Fruit fly (Drosophila melanogaster) whole organism, embryonic: Measurements from ENCODE around the gene CG43338.

Experiments used
- BtbVII ChIP-seq: fragments of 200-800 bp; sonication (Bioruptor generic); optimal IDR thresholded peaks from 3 replicates; lab custom pipeline; 2017; ENCODE audit warnings: missing biosample characterization, mild to moderate bottlenecking, missing genetic modification characterization
- CG11093 ChIP-seq: fragments of 200-800 bp; sonication (Bioruptor generic); IDR thresholded peaks from 3 replicates; pipeline ENCODE4 v1.3.6; 2022; ENCODE audit warnings: missing biosample characterization, missing genetic modification characterization
- CG11456 ChIP-seq: fragments of 200-800 bp; sonication (Bioruptor generic); IDR thresholded peaks from 3 replicates; pipeline ENCODE4 v1.3.6; 2022; ENCODE audit warnings: missing biosample characterization, missing genetic modification characterization
- CG13123 ChIP-seq: fragments of 200-800 bp; sonication (Bioruptor generic); optimal IDR thresholded peaks from 2 replicates; lab custom pipeline; 2016; ENCODE audit warnings: missing biosample characterization, missing genetic modification characterization
- CG15479 ChIP-seq: fragments of 200-800 bp; sonication (Bioruptor generic); optimal IDR thresholded peaks from 3 replicates; lab custom pipeline; 2019; ENCODE audit warnings: missing biosample characterization, mild to moderate bottlenecking, missing genetic modification characterization, moderate library complexity
- CG1603 ChIP-seq: fragments of 200-800 bp; sonication (Bioruptor generic); optimal IDR thresholded peaks from 2 replicates; lab custom pipeline; 2019; ENCODE audit warnings: missing biosample characterization, mild to moderate bottlenecking, missing genetic modification characterization, moderate library complexity
- CG17802 ChIP-seq: fragments of 200-800 bp; sonication (Bioruptor generic); optimal IDR thresholded peaks from 2 replicates; lab custom pipeline; 2018; ENCODE audit warnings: missing biosample characterization, mild to moderate bottlenecking, missing genetic modification characterization, moderate library complexity
- CG2116 ChIP-seq: fragments of 200-800 bp; sonication (Bioruptor generic); optimal IDR thresholded peaks from 3 replicates; lab custom pipeline; 2018; ENCODE audit warnings: missing biosample characterization, mild to moderate bottlenecking, missing genetic modification characterization
- CG2199 ChIP-seq: fragments of 200-800 bp; sonication (Bioruptor generic); IDR thresholded peaks from 3 replicates; pipeline ENCODE4 v1.3.6; 2022; ENCODE audit warnings: missing biosample characterization, missing genetic modification characterization
- CG32532 ChIP-seq: fragments of 200-800 bp; sonication (Bioruptor generic); IDR thresholded peaks from 2 replicates; pipeline ENCODE4 v1.3.6; 2022; ENCODE audit warnings: missing biosample characterization, missing genetic modification characterization
- CG32772 ChIP-seq: fragments of 200-800 bp; sonication (Bioruptor generic); IDR thresholded peaks from 2 replicates; pipeline ENCODE4 v1.3.6; 2022; ENCODE audit warnings: missing biosample characterization, missing genetic modification characterization
- CG33557 ChIP-seq: fragments of 200-800 bp; sonication (Bioruptor generic); optimal IDR thresholded peaks from 2 replicates; lab custom pipeline; 2019; ENCODE audit warnings: missing biosample characterization, mild to moderate bottlenecking, missing genetic modification characterization, moderate library complexity
- CG34422 ChIP-seq: fragments of 200-800 bp; sonication (Bioruptor generic); IDR thresholded peaks from 3 replicates; pipeline ENCODE4 v1.3.6; 2022; ENCODE audit warnings: missing biosample characterization, missing genetic modification characterization
- CG3995 ChIP-seq: fragments of 200-800 bp; sonication (Bioruptor generic); optimal IDR thresholded peaks from 3 replicates; lab custom pipeline; 2016; ENCODE audit warnings: missing biosample characterization, missing genetic modification characterization
- CG7839 ChIP-seq: fragments of 200-800 bp; sonication (Bioruptor generic); optimal IDR thresholded peaks from 3 replicates; lab custom pipeline; 2018; ENCODE audit warnings: missing biosample characterization, mild to moderate bottlenecking, missing genetic modification characterization, moderate library complexity
- CG7963 ChIP-seq: fragments of 200-800 bp; sonication (Bioruptor generic); IDR thresholded peaks from 3 replicates; pipeline ENCODE4 v1.3.6; 2022; ENCODE audit warnings: missing biosample characterization, missing genetic modification characterization; ENCODE audit not compliant: partially characterized antibody
- CG8290 ChIP-seq, 3 experiments: fragments of 200-800 bp; sonication (Bioruptor generic); optimal IDR thresholded peaks; 2 replicates each; lab custom pipeline; 2016 to 2019; ENCODE audit warnings: missing biosample characterization in 3 of 3, missing genetic modification characterization in 3 of 3, mild to moderate bottlenecking in 2 of 3, moderate library complexity in 1 of 3
- CG8924 ChIP-seq: fragments of 200-800 bp; optimal IDR thresholded peaks from 3 replicates; lab custom pipeline; 2019; ENCODE audit warnings: missing biosample characterization, mild to moderate bottlenecking, missing genetic modification characterization, moderate library complexity
- CG9817 ChIP-seq: fragments of 200-800 bp; sonication (Bioruptor generic); optimal IDR thresholded peaks from 2 replicates; lab custom pipeline; 2018; ENCODE audit warnings: missing biosample characterization, mild to moderate bottlenecking, missing genetic modification characterization, moderate library complexity
- CG9876 ChIP-seq: fragments of 200-800 bp; sonication (Bioruptor generic); optimal IDR thresholded peaks from 2 replicates; lab custom pipeline; 2016; ENCODE audit warnings: missing biosample characterization, missing genetic modification characterization
- CG9932 ChIP-seq: fragments of 200-800 bp; sonication (Bioruptor generic); IDR thresholded peaks from 2 replicates; pipeline ENCODE4 v1.3.6; 2022; ENCODE audit warnings: missing biosample characterization, missing genetic modification characterization
- Dad ChIP-seq: fragments of 200-800 bp; sonication (Bioruptor generic); optimal IDR thresholded peaks from 3 replicates; lab custom pipeline; 2016; ENCODE audit warnings: missing biosample characterization, missing genetic modification characterization
- HHEX ChIP-seq: fragments of 200-800 bp; sonication (Bioruptor generic); optimal IDR thresholded peaks from 3 replicates; lab custom pipeline; 2017; ENCODE audit warnings: missing biosample characterization, mild to moderate bottlenecking, missing genetic modification characterization, missing genetic modification reagents
- MBD-R2 ChIP-seq: fragments of 200-800 bp; sonication (Bioruptor generic); IDR thresholded peaks from 2 replicates; pipeline ENCODE4 v1.3.6; 2022; ENCODE audit warnings: missing biosample characterization, missing genetic modification characterization
- Nf-YB ChIP-seq: fragments of 200-800 bp; sonication (Bioruptor generic); optimal IDR thresholded peaks from 3 replicates; lab custom pipeline; 2019; ENCODE audit warnings: missing biosample characterization, mild to moderate bottlenecking, missing genetic modification characterization, moderate library complexity
- NfI ChIP-seq: fragments of 200-800 bp; sonication (Bioruptor generic); optimal IDR thresholded peaks from 3 replicates; lab custom pipeline; 2018; ENCODE audit warnings: missing biosample characterization, mild to moderate bottlenecking, missing genetic modification characterization, moderate library complexity
- PHDP ChIP-seq: fragments of 200-800 bp; sonication (Bioruptor generic); optimal IDR thresholded peaks from 3 replicates; lab custom pipeline; 2018; ENCODE audit warnings: missing biosample characterization, mild to moderate bottlenecking, missing genetic modification characterization, moderate library complexity
- Taf1 ChIP-seq: fragments of 200-800 bp; sonication (Bioruptor generic); IDR thresholded peaks from 2 replicates; pipeline ENCODE4 v1.3.6; 2022; ENCODE audit warnings: missing biosample characterization, missing genetic modification characterization
- Xbp1 ChIP-seq: fragments of 200-800 bp; sonication (Bioruptor generic); optimal IDR thresholded peaks from 3 replicates; lab custom pipeline; 2016; ENCODE audit warnings: missing biosample characterization, mild to moderate bottlenecking, missing genetic modification characterization
- ato ChIP-seq: fragments of 200-800 bp; sonication (Bioruptor generic); IDR thresholded peaks from 2 replicates; pipeline ENCODE4 v1.3.6; 2022; ENCODE audit warnings: missing biosample characterization, missing genetic modification characterization; ENCODE audit not compliant: partially characterized antibody
- bigmax ChIP-seq: fragments of 200-800 bp; sonication (Bioruptor generic); optimal IDR thresholded peaks from 2 replicates; lab custom pipeline; 2018; ENCODE audit warnings: missing biosample characterization, mild to moderate bottlenecking, missing genetic modification characterization
- cg ChIP-seq: fragments of 200-800 bp; sonication (Bioruptor generic); optimal IDR thresholded peaks from 3 replicates; lab custom pipeline; 2019; ENCODE audit warnings: missing biosample characterization, mild to moderate bottlenecking, missing genetic modification characterization, moderate library complexity
- crol ChIP-seq: fragments of 200-800 bp; sonication (Bioruptor generic); IDR thresholded peaks from 2 replicates; pipeline ENCODE4 v1.3.6; 2022; ENCODE audit warnings: missing biosample characterization, missing genetic modification characterization
- dan ChIP-seq: fragments of 200-800 bp; sonication (Bioruptor generic); IDR thresholded peaks from 2 replicates; pipeline ENCODE4 v1.3.6; 2022; ENCODE audit warnings: missing biosample characterization, missing genetic modification characterization
- dm ChIP-seq: fragments of 200-800 bp; sonication (Bioruptor generic); optimal IDR thresholded peaks from 3 replicates; lab custom pipeline; 2016; ENCODE audit warnings: missing biosample characterization, missing genetic modification characterization
- ems ChIP-seq: fragments of 200-800 bp; sonication (Bioruptor generic); optimal IDR thresholded peaks from 3 replicates; lab custom pipeline; 2016; ENCODE audit warnings: missing biosample characterization, missing genetic modification characterization
- fd3F ChIP-seq: fragments of 200-800 bp; sonication (Bioruptor generic); optimal IDR thresholded peaks from 2 replicates; lab custom pipeline; 2018; ENCODE audit warnings: missing biosample characterization, mild to moderate bottlenecking, missing genetic modification characterization, moderate library complexity
- gt ChIP-seq: fragments of 200-800 bp; sonication (Bioruptor generic); IDR thresholded peaks from 2 replicates; pipeline ENCODE4 v1.3.6; 2022; ENCODE audit warnings: missing biosample characterization, missing genetic modification characterization
- inv ChIP-seq: fragments of 200-800 bp; sonication (Bioruptor generic); IDR thresholded peaks from 2 replicates; pipeline ENCODE4 v1.3.6; 2022; ENCODE audit warnings: missing biosample characterization, missing genetic modification characterization; ENCODE audit not compliant: partially characterized antibody
- jing ChIP-seq: fragments of 200-800 bp; sonication (Bioruptor generic); optimal IDR thresholded peaks from 2 replicates; lab custom pipeline; 2018; ENCODE audit warnings: missing biosample characterization, mild to moderate bottlenecking, missing genetic modification characterization
- jumu ChIP-seq: fragments of 200-800 bp; sonication (Bioruptor generic); optimal IDR thresholded peaks from 3 replicates; lab custom pipeline; 2016; ENCODE audit warnings: missing biosample characterization, missing genetic modification characterization
- lmd ChIP-seq: fragments of 200-800 bp; sonication (Bioruptor generic); IDR thresholded peaks from 2 replicates; pipeline ENCODE4 v1.3.6; 2022; ENCODE audit warnings: missing biosample characterization, missing genetic modification characterization
- pros ChIP-seq: fragments of 200-800 bp; sonication (Bioruptor generic); optimal IDR thresholded peaks from 3 replicates; lab custom pipeline; 2019; ENCODE audit warnings: missing biosample characterization, mild to moderate bottlenecking, missing genetic modification characterization, moderate library complexity
- sna ChIP-seq: fragments of 200-800 bp; sonication (Bioruptor generic); IDR thresholded peaks from 2 replicates; pipeline ENCODE4 v1.3.6; 2022; ENCODE audit warnings: missing biosample characterization, missing genetic modification characterization; ENCODE audit not compliant: partially characterized antibody
- tgo ChIP-seq: fragments of 200-800 bp; sonication (Bioruptor generic); IDR thresholded peaks from 3 replicates; pipeline ENCODE4 v1.3.6; 2022; ENCODE audit warnings: missing biosample characterization, missing genetic modification characterization
- tio ChIP-seq: fragments of 200-800 bp; sonication (Bioruptor generic); optimal IDR thresholded peaks from 2 replicates; lab custom pipeline; 2017; ENCODE audit warnings: missing biosample characterization, missing genetic modification characterization, inconsistent platforms
- toy ChIP-seq: fragments of 200-800 bp; sonication (Bioruptor generic); IDR thresholded peaks from 2 replicates; pipeline ENCODE4 v1.3.6; 2022; ENCODE audit warnings: missing biosample characterization, missing genetic modification characterization
- zf30C ChIP-seq: fragments of 200-800 bp; sonication (Bioruptor generic); optimal IDR thresholded peaks from 3 replicates; lab custom pipeline; 2018; ENCODE audit warnings: missing biosample characterization, mild to moderate bottlenecking, missing genetic modification characterization

CG43338 gene

DNA sequence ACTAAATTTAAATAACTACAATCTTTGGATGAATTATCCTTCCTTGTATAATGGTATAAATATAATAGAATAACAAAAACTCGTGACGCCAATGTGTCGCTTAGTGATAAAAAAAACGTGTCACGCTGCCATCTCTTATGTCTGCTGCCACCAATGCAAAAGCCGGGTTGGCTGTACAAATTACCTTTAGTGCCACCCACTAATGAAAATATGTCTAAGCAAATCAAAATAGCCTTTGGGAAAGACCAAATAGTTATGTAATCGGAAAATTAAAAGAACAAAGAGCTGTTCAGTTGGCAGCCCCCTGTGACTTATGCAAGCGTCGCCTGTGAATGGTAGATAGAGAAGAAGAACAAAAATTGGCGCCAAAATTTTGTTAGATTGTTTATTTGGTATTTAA lies 18.3 kb upstream of the CG43338 start, which contains the start of gene CG10336 (continued):
- TF ChIP-seq CG7963 (GFP tag; lab: Robert Waterston, UW) = 0 out of 3 replicates have a peak, but pooled peaks have one; percentile 30
- peak; percentile 61 for TF ChIP-seq inv (GFP tag; lab: Robert Waterston, UW)
- TF ChIP-seq CG34422 = no peak
- no peak for TF ChIP-seq HHEX
- no peak for TF ChIP-seq gt (GFP tag; lab: Robert Waterston, UW)
- TF ChIP-seq sna (GFP tag; lab: Robert Waterston, UW) = peak; percentile 38
- peak; percentile 36; the same call in 1 of the 2 replicates for TF ChIP-seq CG9932
- 0 out of 2 replicates have a peak, but pooled peaks have one; percentile 12 for TF ChIP-seq CG32532 (GFP tag; lab: Robert Waterston, UW)
- TF ChIP-seq ato (GFP tag; lab: Robert Waterston, UW) = 0 out of 2 replicates have a peak, but pooled peaks have one; percentile 25

dm6 chr2L:18688646-18689296 lies 17.7 kb upstream of the CG43338 start, which contains the start of gene msl-1:
Gene msl-1 (minus strand): TSS chr2L:18688800.
- no peak for TF ChIP-seq CG13123
- peak; percentile 41; the same call in 1 of the 2 replicates for TF ChIP-seq lmd
- TF ChIP-seq PHDP (tag; lab: Kevin White, UChicago) = no peak
- peak; percentile 44 for TF ChIP-seq Xbp1 (GFP tag; lab: Kevin White, UChicago)
- no peak for TF ChIP-seq CG8924
- TF ChIP-seq tio = no peak
- TF ChIP-seq Taf1 (GFP tag; lab: Robert Waterston, UW) = no peak
- peak; percentile 55 for TF ChIP-seq dm (GFP tag; lab: Kevin White, UChicago)
- no peak for TF ChIP-seq bigmax (GFP tag; lab: Kevin White, UChicago)
- no peak for TF ChIP-seq CG7839
- TF ChIP-seq ems (GFP tag; lab: Kevin White, UChicago) = no peak
- no peak for TF ChIP-seq toy (GFP tag; lab: Robert Waterston, UW)
- TF ChIP-seq MBD-R2 (GFP tag; lab: Robert Waterston, UW) = peak; percentile 97
- TF ChIP-seq Nf-YB (GFP tag; lab: Kevin White, UChicago) = no peak
- TF ChIP-seq jumu (GFP tag; lab: Kevin White, UChicago) = peak; percentile 68
- TF ChIP-seq CG1603 (tag; lab: Kevin White, UChicago) = peak; percentile 75
- TF ChIP-seq tgo (GFP tag; lab: Robert Waterston, UW) = no peak
- peak; percentile 40 for TF ChIP-seq NfI (GFP tag; lab: Kevin White, UChicago)
- no peak for TF ChIP-seq BtbVII (GFP tag; lab: Kevin White, UChicago)
- peak; percentile 38 for TF ChIP-seq CG9876
- no peak for TF ChIP-seq CG11093 (GFP tag; lab: Robert Waterston, UW)
- no peak for TF ChIP-seq CG8290 (GFP tag; optimal IDR thresholded peaks at IDR 0.05; lab: Kevin White, UChicago)
- peak in 1 of 2 experiments; percentile 49 for TF ChIP-seq CG8290 (tag; optimal IDR thresholded peaks at IDR 0.05; lab: Kevin White, UChicago)
- peak; percentile 12 for TF ChIP-seq CG17802
- peak; percentile 78 for TF ChIP-seq CG3995 (GFP tag; lab: Kevin White, UChicago)
- TF ChIP-seq cg (GFP tag; lab: Kevin White, UChicago) = no peak
- TF ChIP-seq CG32772 = peak; percentile 9; the same call in 1 of the 2 replicates
- no peak for TF ChIP-seq fd3F (GFP tag; lab: Kevin White, UChicago)
- TF ChIP-seq Dad (GFP tag; lab: Kevin White, UChicago) = no peak
- TF ChIP-seq pros (GFP tag; lab: Kevin White, UChicago) = no peak
- TF ChIP-seq jing (GFP tag; lab: Kevin White, UChicago) = no peak
- peak; percentile 41 for TF ChIP-seq CG9817
- no peak for TF ChIP-seq dan
- no peak for TF ChIP-seq CG15479
- no peak for TF ChIP-seq zf30C (GFP tag; lab: Kevin White, UChicago)
- no peak for TF ChIP-seq crol (GFP tag; lab: Robert Waterston, UW)
- peak; percentile 80 for TF ChIP-seq CG11456 (GFP tag; lab: Robert Waterston, UW)
- TF ChIP-seq CG2116 (GFP tag; lab: Kevin White, UChicago) = peak; percentile 99
- TF ChIP-seq CG2199 (GFP tag; lab: Robert Waterston, UW) = no peak
- TF ChIP-seq CG33557 (GFP tag; lab: Kevin White, UChicago) = no peak
